Fruit fly (Drosophila melanogaster) whole organism, larva: Measurements from ENCODE around the gene CG7646.

Experiments
- noc ChIP-seq: fragments of 200-800 bp; sonication (Bioruptor generic); optimal IDR thresholded peaks from 3 replicates; lab custom pipeline; 2019; ENCODE audit warnings: missing biosample characterization, mild to moderate bottlenecking, missing genetic modification characterization, moderate library complexity

CG7646 gene

DNA sequence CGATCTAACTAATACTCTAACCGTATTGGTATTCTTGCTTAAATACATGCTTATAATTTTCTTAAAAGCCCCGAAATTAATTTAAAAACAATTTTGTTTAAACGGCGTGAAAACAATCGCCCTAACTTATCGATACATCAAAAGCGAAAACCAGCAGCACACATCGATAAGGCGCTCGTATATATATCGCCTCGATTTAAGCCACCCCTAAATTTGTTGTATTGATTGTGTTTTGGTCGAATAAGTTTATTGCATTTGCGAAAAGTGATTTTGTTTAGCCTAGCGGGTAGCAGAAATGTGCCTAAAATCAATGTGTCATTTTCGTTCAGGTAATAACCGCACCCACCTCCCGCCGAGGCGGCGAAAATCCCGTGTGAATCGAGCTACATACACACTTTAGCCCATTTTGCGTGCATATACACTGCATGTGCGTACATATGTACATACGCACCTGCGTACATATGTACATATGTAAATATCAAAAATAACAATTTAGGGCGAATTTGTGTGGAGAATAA is at the start of gene CG7646, which contains the start of gene Nca:
Gene CG7646 (plus strand): TSS at position 174 of the 518 bp plus-strand sequence.
Gene Nca (plus strand): TSS at position 174 of the 518 bp plus-strand sequence.
- TF ChIP-seq noc (tag; lab: Kevin White, UChicago) = no peak

DNA sequence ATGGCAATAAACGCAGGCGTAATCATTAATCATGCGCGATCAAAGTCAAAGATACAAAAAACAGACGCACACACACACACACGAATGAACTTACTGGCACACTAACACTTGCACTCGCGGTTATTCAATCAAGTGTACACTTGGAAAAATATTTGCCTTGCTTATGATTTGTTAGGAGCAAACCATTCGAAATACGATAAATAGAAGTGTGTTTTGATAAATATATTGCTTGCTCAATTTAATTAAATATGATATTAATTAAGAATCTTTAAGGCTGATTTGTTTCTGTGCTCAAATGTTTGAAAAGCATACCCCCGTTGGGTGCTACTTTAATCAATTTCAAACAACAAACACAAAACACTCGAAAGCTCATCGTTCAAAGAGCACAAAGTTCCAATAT is 46.2 kb upstream of the CG7646 start:
- TF ChIP-seq noc (tag; lab: Kevin White, UChicago) = no peak

DNA sequence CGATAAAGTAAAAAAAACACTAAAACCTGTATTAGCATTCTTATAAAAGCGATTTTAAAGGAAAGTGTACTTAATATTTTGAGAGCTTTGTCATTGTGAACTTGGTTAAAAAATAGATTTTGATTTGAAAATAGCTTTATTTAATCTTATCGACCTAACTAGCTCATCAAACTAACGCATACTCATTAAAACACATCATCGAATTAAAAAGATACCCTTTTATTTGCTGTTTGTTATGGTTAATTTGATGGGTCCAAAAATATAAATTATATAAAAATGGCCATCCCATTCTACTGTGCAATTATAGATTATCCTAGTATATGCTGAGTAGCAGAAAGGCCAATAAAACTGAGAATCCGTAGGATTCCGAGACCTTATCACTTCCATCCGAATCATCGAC is 40.7 kb upstream of the CG7646 start, which contains the start of gene CG32219:
Gene CG32219 (minus strand): TSS at position 101 of the 400 bp plus-strand sequence.
- TF ChIP-seq noc (tag; lab: Kevin White, UChicago) = no peak

DNA sequence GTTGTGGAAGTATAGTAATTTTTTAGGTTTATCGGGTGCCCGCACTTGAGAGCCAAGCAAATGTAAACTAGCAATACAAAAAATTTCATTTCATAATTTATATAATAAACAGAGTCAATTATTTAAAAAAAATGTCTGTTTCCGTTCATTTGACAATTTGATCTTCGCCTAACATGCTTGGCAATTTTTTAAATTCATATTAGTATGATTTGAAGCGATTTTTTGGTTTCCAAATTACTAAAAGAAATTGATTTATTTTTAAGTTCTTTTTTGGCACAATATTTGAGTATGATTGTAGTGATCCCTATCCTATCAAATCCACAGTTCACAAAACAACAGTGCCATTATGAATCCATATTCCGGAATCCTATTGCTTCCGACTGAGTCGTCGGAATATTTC is 39.8 kb upstream of the CG7646 start, which contains the start of gene CG34258:
Gene CG34258 (minus strand): TSS at position 101 of the 400 bp plus-strand sequence.
- no peak for TF ChIP-seq noc (tag; lab: Kevin White, UChicago)

DNA sequence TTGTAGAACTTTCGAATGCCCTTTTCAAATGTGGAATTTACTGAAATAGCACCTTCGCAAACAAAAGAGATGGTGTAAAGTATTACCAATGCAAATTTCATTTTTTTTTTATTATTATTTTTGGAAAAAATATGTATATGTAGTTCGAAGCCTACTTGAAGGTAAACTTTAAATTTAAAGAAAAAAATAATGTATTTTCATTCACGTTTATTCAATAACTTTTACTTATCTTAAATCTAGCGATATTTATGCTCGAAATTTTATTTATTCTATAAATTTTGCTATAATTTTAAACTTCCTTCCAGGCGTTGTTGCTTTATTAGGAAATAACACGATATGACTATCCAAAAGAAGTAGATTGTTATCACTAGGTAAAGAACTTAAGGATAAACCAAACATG is 39.0 kb upstream of the CG7646 start, which contains the start of gene CG33710:
Gene CG33710 (minus strand): TSS at position 101 of the 400 bp plus-strand sequence.
- no peak for TF ChIP-seq noc (tag; lab: Kevin White, UChicago)

DNA sequence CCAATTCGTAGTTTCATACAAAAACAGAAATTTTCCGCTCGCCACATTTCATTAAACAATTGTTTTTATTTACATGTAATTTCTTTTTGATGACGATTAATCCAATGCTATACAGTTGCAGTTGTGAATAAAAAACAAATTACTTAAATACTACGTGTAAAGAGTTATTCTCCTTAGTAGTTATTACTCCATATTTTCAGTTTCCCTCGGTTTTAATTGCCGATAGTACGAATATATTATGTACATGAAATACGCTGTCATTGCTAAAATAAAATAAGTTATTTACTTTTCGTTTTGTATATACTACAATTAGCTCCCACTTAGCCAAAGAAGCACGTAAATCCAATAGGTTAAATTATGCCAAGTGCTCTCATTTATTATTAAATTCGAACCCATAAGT is 38.1 kb upstream of the CG7646 start, which contains the start of gene CG42655:
Gene CG42655 (minus strand): TSS at position 101 of the 400 bp plus-strand sequence.
- TF ChIP-seq noc (tag; lab: Kevin White, UChicago) = no peak

DNA sequence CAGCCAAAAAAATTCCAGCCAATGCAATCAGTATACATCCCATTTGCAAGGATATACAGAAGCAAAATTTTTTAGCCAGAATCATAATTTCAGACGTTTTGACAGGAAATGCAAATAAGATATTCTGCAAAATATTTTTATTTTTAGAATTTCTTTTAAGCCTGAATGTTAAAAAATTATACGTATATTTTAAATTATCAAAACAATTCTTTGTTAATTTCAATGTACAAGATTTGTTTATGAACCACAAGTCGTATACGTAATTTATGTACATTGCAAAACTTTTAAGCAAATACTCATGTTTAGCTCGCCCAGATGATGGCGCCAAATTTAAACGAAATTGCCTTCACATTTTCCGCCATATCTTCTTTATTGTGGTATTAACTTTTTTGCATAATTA is 37.3 kb upstream of the CG7646 start, which contains the start of gene CG42654:
Gene CG42654 (minus strand): TSS at position 101 of the 400 bp plus-strand sequence.
- TF ChIP-seq noc (tag; lab: Kevin White, UChicago) = no peak

DNA sequence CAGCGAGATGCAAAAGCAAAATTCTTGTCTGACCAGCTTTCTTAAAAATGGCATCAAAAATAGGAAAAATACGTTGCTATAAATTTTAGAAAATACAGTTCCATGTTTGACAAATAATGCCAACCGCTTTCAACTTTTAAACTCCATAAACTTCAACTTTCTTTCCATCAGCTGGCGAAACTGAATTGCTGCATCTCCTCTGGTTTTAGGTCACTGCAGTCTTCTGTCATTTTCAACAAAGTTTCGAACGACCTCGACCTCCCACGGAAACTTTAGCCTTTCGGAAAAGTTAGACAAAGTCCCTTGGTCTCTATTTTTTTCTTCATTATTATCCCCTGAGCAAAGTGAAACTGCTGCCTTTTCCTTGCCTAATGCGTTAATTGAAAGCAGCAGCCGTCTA is 36.0 kb upstream of the CG7646 start, which contains the start of gene CG42263:
Gene CG42263 (minus strand): TSS at position 101 of the 400 bp plus-strand sequence.
- TF ChIP-seq noc (tag; lab: Kevin White, UChicago) = no peak

DNA sequence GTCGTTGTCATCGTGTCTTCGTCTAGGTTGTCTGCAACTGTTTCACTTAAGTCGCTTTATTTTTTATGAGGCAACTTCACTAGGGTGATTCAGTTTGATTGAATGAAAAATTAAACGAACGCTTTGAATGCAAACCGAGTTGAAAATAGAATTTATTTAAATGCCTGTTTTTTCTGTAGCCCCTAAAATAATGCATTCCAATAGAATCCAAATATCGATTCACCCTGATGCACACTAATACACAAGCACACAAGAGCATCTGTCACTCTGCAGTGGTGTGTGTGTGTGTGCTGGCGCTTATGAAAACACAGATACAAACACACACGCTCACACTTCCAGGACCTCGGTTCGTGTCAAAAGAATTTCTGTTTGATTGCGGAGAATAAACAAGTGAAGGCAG is 29.9 kb upstream of the CG7646 start:
- TF ChIP-seq noc (tag; lab: Kevin White, UChicago) = no peak

DNA sequence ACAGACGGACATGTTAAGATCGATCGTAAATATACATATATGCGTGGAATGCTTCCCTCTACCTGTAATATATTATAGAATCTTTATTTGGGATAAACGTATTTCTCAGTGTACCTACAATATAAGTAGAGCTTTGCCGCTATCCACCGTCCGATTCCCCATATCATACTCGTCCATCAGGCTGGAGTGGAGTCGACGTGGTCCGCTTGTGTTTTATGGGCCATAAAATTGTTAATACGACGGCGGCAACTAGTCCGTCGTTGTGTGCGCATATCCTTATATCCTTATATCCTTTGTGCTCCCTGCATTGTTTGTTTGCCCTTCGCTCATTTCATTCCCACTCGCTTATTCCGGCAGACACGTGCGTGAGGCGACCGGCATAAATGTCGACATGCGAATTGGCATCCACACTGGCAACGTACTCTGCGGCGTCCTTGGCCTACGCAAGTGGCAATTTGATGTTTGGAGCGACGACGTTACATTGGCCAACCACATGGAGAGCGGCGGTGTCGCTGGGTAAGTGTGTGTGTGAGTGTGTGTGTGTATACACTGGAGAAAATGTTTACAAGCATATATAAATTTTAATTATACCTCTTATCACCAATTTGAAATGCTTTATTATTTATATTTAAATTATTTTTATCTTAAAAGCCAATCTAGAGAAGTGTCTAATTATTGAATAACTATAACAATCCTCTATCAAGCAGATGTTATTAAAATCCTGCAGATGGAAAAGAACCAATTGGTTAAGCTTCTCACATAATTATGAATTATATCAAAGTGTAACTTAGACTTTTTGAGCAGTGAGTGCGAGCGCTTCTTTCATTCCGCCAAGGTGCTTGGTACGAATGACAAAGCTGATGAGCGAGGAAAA is 22.7 kb upstream of the CG7646 start:
- no peak for TF ChIP-seq noc (tag; lab: Kevin White, UChicago)

DNA sequence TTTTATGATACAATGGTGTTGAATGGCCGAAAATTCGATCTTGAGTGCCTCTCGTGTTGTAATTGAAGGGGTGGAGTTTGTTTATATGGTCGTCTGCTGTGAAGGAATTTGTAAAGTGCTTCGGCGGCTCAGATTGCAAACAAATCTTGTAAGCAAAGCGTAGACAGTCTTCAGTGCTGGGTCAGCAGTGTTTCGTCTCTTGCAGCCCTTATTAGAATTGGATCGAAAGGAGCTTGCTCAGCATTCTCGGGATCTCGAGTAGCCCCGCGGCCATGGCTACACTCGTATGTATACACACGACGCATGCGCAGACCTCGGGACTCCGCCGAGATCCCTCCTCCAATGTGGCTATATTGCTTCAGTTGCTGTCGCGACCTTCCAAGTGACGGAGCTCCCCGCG is 13.6 kb upstream of the CG7646 start:
- TF ChIP-seq noc (tag; lab: Kevin White, UChicago) = no peak

DNA sequence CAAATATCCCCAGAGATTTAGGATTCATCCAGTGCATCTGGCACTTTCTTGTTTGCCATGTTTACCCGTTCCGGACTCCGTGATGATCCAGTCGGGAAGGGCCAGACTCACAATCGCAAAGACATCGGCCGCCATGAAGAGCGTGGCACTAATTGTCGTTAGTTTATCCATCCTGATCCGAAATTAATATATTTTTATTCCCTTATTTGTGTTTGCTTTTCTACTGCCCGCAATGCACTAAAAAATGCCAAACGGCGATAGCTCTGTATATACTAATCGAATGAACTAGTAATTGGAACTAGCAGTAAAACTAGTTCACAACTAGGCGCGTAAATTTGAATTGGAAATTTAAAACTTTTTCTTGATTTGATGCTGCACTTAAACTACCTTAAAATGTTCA is 12.1 kb upstream of the CG7646 start, which contains the start of gene CG14182:
Gene CG14182 (minus strand): TSS at position 221 of the 400 bp plus-strand sequence.
- TF ChIP-seq noc (tag; lab: Kevin White, UChicago) = no peak

DNA sequence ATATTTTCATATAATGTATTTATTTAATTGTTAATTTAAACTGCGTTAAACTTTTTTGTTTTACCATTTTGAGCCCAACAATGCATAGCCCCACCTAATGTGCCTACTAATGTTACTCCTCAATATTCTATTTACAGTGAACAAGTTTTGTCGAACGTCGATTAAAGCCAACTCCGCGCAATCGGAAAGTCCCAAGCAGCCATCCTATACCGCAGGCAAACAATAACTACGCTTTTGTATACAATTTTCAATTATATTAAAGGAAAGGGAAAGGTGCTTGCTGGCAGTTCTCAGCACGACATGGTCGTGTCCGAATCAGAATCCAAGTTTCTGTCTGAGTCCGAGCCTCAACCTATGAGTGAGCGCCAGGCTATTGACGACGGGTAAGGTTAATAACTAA is 10.3 kb upstream of the CG7646 start, which contains the start of gene CG17732:
Gene CG17732 (plus strand): TSS at position 301 of the 400 bp plus-strand sequence.
- TF ChIP-seq noc (tag; lab: Kevin White, UChicago) = no peak

DNA sequence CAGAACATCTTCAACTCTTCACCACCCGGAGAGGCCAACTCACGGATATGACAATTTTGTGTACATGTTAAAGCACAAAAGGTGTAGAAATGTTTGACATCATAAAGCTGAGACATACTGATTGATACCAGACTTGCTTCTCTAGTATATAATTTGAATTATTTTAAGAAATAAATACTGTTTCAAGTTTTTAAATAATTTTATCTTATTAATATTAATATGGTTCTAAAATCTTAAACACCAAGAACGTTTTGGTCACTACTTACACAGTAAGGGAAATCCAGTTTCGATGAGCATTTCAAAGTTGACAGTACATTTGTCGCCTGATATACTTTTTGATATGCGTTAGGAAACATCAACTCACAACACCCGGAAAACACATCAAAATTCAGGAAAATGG is 5.9 kb upstream of the CG7646 start, which contains the start of the genes hale and schuy:
Gene hale (minus strand): TSS at position 101 of the 400 bp plus-strand sequence.
Gene schuy (plus strand): TSS at position 326 of the 400 bp plus-strand sequence.
- TF ChIP-seq noc (tag; lab: Kevin White, UChicago) = no peak

DNA sequence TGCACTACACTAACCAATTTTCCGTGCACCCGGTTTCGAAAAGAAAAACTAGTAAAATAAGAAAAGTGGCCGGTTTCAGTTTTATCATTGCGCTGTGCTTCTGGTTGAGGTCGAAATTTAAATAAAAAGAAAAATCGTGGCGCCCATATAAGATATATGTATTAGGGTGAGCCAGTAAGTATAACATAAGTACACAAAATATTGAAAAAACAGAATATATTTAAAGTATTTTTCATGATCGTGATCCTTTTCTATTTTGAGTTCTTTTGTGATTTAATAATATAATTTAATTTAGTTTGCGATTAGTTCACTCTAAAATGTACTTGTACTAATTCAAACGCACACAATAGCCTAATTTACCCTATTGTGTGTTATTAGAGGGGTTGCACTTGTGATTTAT is 2.8 kb upstream of the CG7646 start, which contains the start of gene Csas:
Gene Csas (minus strand): TSS at position 101 of the 400 bp plus-strand sequence.
- TF ChIP-seq noc (tag; lab: Kevin White, UChicago) = no peak

DNA sequence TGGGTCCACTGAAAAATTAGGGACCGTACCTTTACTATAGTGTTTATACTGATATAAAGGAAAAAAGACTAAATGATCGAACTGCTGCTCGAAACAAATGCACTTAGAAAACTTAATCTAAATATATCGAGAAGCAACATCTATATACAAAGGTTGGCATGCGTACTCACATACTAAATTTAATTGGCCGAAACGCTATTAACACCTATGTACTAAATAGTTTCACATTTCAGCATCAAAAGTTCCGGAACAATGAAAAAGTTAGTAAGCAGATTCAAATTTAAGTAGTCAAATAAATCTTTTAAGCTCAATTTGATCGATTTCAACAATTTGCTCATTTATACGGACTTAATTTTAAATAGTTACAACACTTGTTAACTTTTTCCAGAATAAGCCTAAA is 567 bp upstream of the CG7646 start, which contains the start of gene fln:
Gene fln (minus strand): TSS at position 101 of the 400 bp plus-strand sequence.
- TF ChIP-seq noc (tag; lab: Kevin White, UChicago) = no peak
